Worm (Caenorhabditis elegans): ENCODE results near the gene srbc-8.

- TF ChIP-seq him-1 (tag; optimal IDR thresholded peaks at IDR 0.05) = no peak
- TF ChIP-seq dao-5 (tag; optimal IDR thresholded peaks at IDR 0.05) = no peak
- no peak for TF ChIP-seq W03F9.2 (tag; optimal IDR thresholded peaks at IDR 0.05)
Measured at ce11 chrV:7437538-7437937, 47.4 kb downstream of the srbc-8 start, which contains the start of gene F25E5.9.
